Fruit fly (Drosophila melanogaster) whole organism, wandering third instar larva: ENCODE data around the gene CG14357.
A peak's percentile ranks its signal among the peaks of the same experiment; 100 is the strongest.

Source experiments
- CG32264 ChIP-seq: fragments of 200-800 bp; sonication (Bioruptor generic); optimal IDR thresholded peaks from 2 replicates; lab custom pipeline; 2016; ENCODE audit warnings: missing biosample characterization, missing genetic modification characterization
- CG9705 ChIP-seq: fragments of 200-800 bp; sonication (Bioruptor generic); optimal IDR thresholded peaks from 2 replicates; lab custom pipeline; 2018; ENCODE audit warnings: missing biosample characterization, mild to moderate bottlenecking, missing genetic modification characterization
- CrebA ChIP-seq: fragments of 200-800 bp; sonication (Bioruptor generic); optimal IDR thresholded peaks from 2 replicates; lab custom pipeline; 2016; ENCODE audit warnings: missing biosample characterization, mild to moderate bottlenecking, missing genetic modification characterization, borderline replicate concordance
- Dfd ChIP-seq: fragments of >200 bp; optimal IDR thresholded peaks from 2 replicates; lab custom pipeline; 2017; ENCODE audit warnings: missing biosample characterization, missing genetic modification characterization
- GATAd ChIP-seq: sonication (Bioruptor generic); optimal IDR thresholded peaks from 2 replicates; lab custom pipeline; 2016; ENCODE audit warnings: missing biosample characterization, missing genetic modification characterization
- HLH106 ChIP-seq: fragments of 200-800 bp; optimal IDR thresholded peaks from 3 replicates; lab custom pipeline; 2019; ENCODE audit warnings: missing biosample characterization, mild to moderate bottlenecking, missing genetic modification characterization, moderate library complexity
- Hnf4 ChIP-seq: fragments of 200-800 bp; sonication (Bioruptor generic); optimal IDR thresholded peaks from 2 replicates; lab custom pipeline; 2016; ENCODE audit warnings: missing biosample characterization, mild to moderate bottlenecking, missing genetic modification characterization
- Hr78 ChIP-seq: fragments of >200 bp; optimal IDR thresholded peaks from 2 replicates; lab custom pipeline; 2017; ENCODE audit warnings: missing biosample characterization, missing genetic modification characterization
- Hr83 ChIP-seq: fragments of 200-300 bp; sonication (Bioruptor generic); optimal IDR thresholded peaks from 2 replicates; lab custom pipeline; 2016; ENCODE audit warnings: missing biosample characterization, mild to moderate bottlenecking, missing genetic modification characterization, moderate library complexity; ENCODE audit not compliant: poor library complexity, severe bottlenecking
- Jra ChIP-seq: sonication (Bioruptor generic); optimal IDR thresholded peaks from 2 replicates; lab custom pipeline; 2016; ENCODE audit warnings: missing biosample characterization, missing genetic modification characterization
- Mio ChIP-seq: sonication (Bioruptor generic); optimal IDR thresholded peaks from 2 replicates; lab custom pipeline; 2016; ENCODE audit warnings: missing biosample characterization, missing genetic modification characterization
- Myc ChIP-seq: fragments of >200 bp; optimal IDR thresholded peaks from 2 replicates; lab custom pipeline; 2017
- N ChIP-seq: fragments of >200 bp; optimal IDR thresholded peaks from 2 replicates; lab custom pipeline; 2018; ENCODE audit warnings: missing biosample characterization, missing external identifiers, missing genetic modification characterization
- OdsH ChIP-seq: fragments of 200-800 bp; sonication (Bioruptor generic); optimal IDR thresholded peaks from 2 replicates; lab custom pipeline; 2016; ENCODE audit warnings: missing biosample characterization, mild to moderate bottlenecking, missing genetic modification characterization
- Rel ChIP-seq, 2 experiments: fragments of 200-800 bp; sonication (Bioruptor generic) in 1 of 2; optimal IDR thresholded peaks; 2 replicates in 1 of 2; 3 replicates in 1 of 2; lab custom pipeline; 2016 to 2019; ENCODE audit warnings: mild to moderate bottlenecking in 2 of 2, missing biosample characterization in 2 of 2, missing genetic modification characterization in 2 of 2, moderate library complexity in 1 of 2
- Sp1 ChIP-seq: fragments of 200-800 bp; sonication (Bioruptor generic); optimal IDR thresholded peaks from 3 replicates; lab custom pipeline; 2019; ENCODE audit warnings: missing biosample characterization, mild to moderate bottlenecking, missing genetic modification characterization, moderate library complexity
- br ChIP-seq: fragments of 200-800 bp; sonication (Bioruptor generic); optimal IDR thresholded peaks from 2 replicates; lab custom pipeline; 2016; ENCODE audit warnings: missing biosample characterization, missing genetic modification characterization
- brk ChIP-seq: fragments of 200-800 bp; sonication (Bioruptor generic); optimal IDR thresholded peaks from 2 replicates; lab custom pipeline; 2016; ENCODE audit warnings: missing biosample characterization, mild to moderate bottlenecking, missing genetic modification characterization
- dmrt93B ChIP-seq: fragments of 200-800 bp; sonication (Bioruptor generic); optimal IDR thresholded peaks from 2 replicates; lab custom pipeline; 2018; ENCODE audit warnings: missing biosample characterization, mild to moderate bottlenecking, missing genetic modification characterization
- dsf ChIP-seq: sonication (Bioruptor generic); optimal IDR thresholded peaks from 2 replicates; lab custom pipeline; 2016; ENCODE audit warnings: missing biosample characterization, missing genetic modification characterization, borderline replicate concordance
- foxo ChIP-seq, 2 experiments: fragments of 200-800 bp; sonication (Bioruptor generic); optimal IDR thresholded peaks; 2 replicates in 1 of 2; 3 replicates in 1 of 2; lab custom pipeline; 2016 to 2017; ENCODE audit warnings: missing biosample characterization in 2 of 2, missing genetic modification characterization in 2 of 2
- fru ChIP-seq: fragments of 200-800 bp; sonication (Bioruptor generic); optimal IDR thresholded peaks from 3 replicates; lab custom pipeline; 2016; ENCODE audit warnings: missing biosample characterization, mild to moderate bottlenecking, missing genetic modification characterization
- h ChIP-seq: fragments of 200-800 bp; sonication (Bioruptor generic); optimal IDR thresholded peaks from 3 replicates; lab custom pipeline; 2016; ENCODE audit warnings: missing biosample characterization, mild to moderate bottlenecking, missing genetic modification characterization
- jim ChIP-seq: fragments of 175-275, 200-325 bp; sonication (Bioruptor generic); optimal IDR thresholded peaks from 2 replicates; lab custom pipeline; 2016; ENCODE audit warnings: missing biosample characterization, mild to moderate bottlenecking, missing genetic modification characterization
- lola ChIP-seq: fragments of >200 bp; optimal IDR thresholded peaks from 2 replicates; lab custom pipeline; 2017; ENCODE audit warnings: missing biosample characterization, missing genetic modification characterization
- psq ChIP-seq: fragments of 200-800 bp; sonication (Bioruptor generic); optimal IDR thresholded peaks from 3 replicates; lab custom pipeline; 2017; ENCODE audit warnings: missing biosample characterization, mild to moderate bottlenecking, missing genetic modification characterization, moderate library complexity
- rgr ChIP-seq: fragments of 200-800 bp; sonication (Bioruptor generic); optimal IDR thresholded peaks from 3 replicates; lab custom pipeline; 2016; ENCODE audit warnings: missing biosample characterization, mild to moderate bottlenecking, missing genetic modification characterization
- sage ChIP-seq: fragments of 200-800 bp; sonication (Bioruptor generic); optimal IDR thresholded peaks from 2 replicates; lab custom pipeline; 2016; ENCODE audit warnings: missing biosample characterization, mild to moderate bottlenecking, missing genetic modification characterization
- sv ChIP-seq: fragments of 200-800 bp; sonication (Bioruptor generic); optimal IDR thresholded peaks from 3 replicates; lab custom pipeline; 2016; ENCODE audit warnings: missing biosample characterization, missing genetic modification characterization
- tai ChIP-seq: sonication (Bioruptor generic); optimal IDR thresholded peaks from 2 replicates; lab custom pipeline; 2016; ENCODE audit warnings: missing biosample characterization, missing genetic modification characterization
- usp ChIP-seq: fragments of >200 bp; optimal IDR thresholded peaks from 2 replicates; lab custom pipeline; 2017; ENCODE audit warnings: missing biosample characterization, missing genetic modification characterization
- woc ChIP-seq: sonication (Bioruptor generic); optimal IDR thresholded peaks from 2 replicates; lab custom pipeline; 2016; ENCODE audit warnings: missing biosample characterization, mild to moderate bottlenecking, missing genetic modification characterization

CG14357 gene

dm6 chr3R:14088157-14088556, 23.8 kb downstream of the CG14357 start:
- TF ChIP-seq jim (GFP tag; lab: Kevin White, UChicago) (no peak), Rel (GFP tag; optimal IDR thresholded peaks at IDR 0.05; lab: Kevin White, UChicago) (no peak), Rel (tag; optimal IDR thresholded peaks at IDR 0.05; lab: Kevin White, UChicago) (peak; percentile 31), rgr (GFP tag; lab: Kevin White, UChicago) (no peak), Mio (GFP tag; lab: Kevin White, UChicago) (no peak)

dm6 chr3R:14085555-14085954, 26.4 kb downstream of the CG14357 start:
- no peak for TF ChIP-seq Sp1 (GFP tag; lab: Kevin White, UChicago)
- no peak for TF ChIP-seq fru (GFP tag; lab: Kevin White, UChicago)
- TF ChIP-seq dmrt93B (GFP tag; lab: Kevin White, UChicago): no peak
- no peak for TF ChIP-seq brk
- no peak for TF ChIP-seq usp
- no peak for TF ChIP-seq CrebA
- no peak for TF ChIP-seq OdsH (GFP tag; lab: Kevin White, UChicago)
- no peak for TF ChIP-seq jim (GFP tag; lab: Kevin White, UChicago)

- TF ChIP-seq tai: no peak
- TF ChIP-seq Dfd: peak; percentile 78
- no peak for TF ChIP-seq foxo (GFP tag; optimal IDR thresholded peaks at IDR 0.05; lab: Kevin White, UChicago)
- TF ChIP-seq N (GFP tag; lab: Kevin White, UChicago): no peak
- TF ChIP-seq HLH106 (tag; lab: Kevin White, UChicago): no peak
- TF ChIP-seq dmrt93B (GFP tag; lab: Kevin White, UChicago): no peak
- TF ChIP-seq sv: no peak
Observed at dm6 chr3R:14081526-14081925, 30.4 kb downstream of the CG14357 start.

dm6 chr3R:14077026-14077425, 34.9 kb downstream of the CG14357 start:
- TF ChIP-seq HLH106 (tag; lab: Kevin White, UChicago) (peak; percentile 18), dsf (GFP tag; lab: Kevin White, UChicago) (no peak), psq (GFP tag; lab: Kevin White, UChicago) (peak; percentile 1), h (GFP tag; lab: Kevin White, UChicago) (peak; percentile 28), foxo (GFP tag; optimal IDR thresholded peaks at IDR 0.05; lab: Kevin White, UChicago) (peak in 1 of 2 experiments; percentile 21), Rel (GFP tag; optimal IDR thresholded peaks at IDR 0.05; lab: Kevin White, UChicago) (no peak), Rel (tag; optimal IDR thresholded peaks at IDR 0.05; lab: Kevin White, UChicago) (no peak), fru (GFP tag; lab: Kevin White, UChicago) (peak; percentile 39)

- TF ChIP-seq OdsH (GFP tag; lab: Kevin White, UChicago): peak; percentile 21
- TF ChIP-seq rgr (GFP tag; lab: Kevin White, UChicago): peak; percentile 19
- TF ChIP-seq GATAd (GFP tag; lab: Kevin White, UChicago): no peak
- no peak for TF ChIP-seq Hnf4 (GFP tag; lab: Kevin White, UChicago)
- TF ChIP-seq foxo (GFP tag; optimal IDR thresholded peaks at IDR 0.05; lab: Kevin White, UChicago): peak in 1 of 2 experiments; percentile 11
- TF ChIP-seq dmrt93B (GFP tag; lab: Kevin White, UChicago): peak; percentile 1
- TF ChIP-seq lola (GFP tag; lab: Kevin White, UChicago): no peak
Observed at dm6 chr3R:14070664-14071063, 41.3 kb downstream of the CG14357 start.

dm6 chr3R:14070096-14070495, 41.9 kb downstream of the CG14357 start:
- no peak for TF ChIP-seq N (GFP tag; lab: Kevin White, UChicago)
- no peak for TF ChIP-seq Myc (lab: Kevin White, UChicago)
- no peak for TF ChIP-seq Mio (GFP tag; lab: Kevin White, UChicago)
- no peak for TF ChIP-seq psq (GFP tag; lab: Kevin White, UChicago)
- TF ChIP-seq woc (GFP tag; lab: Kevin White, UChicago): no peak
- no peak for TF ChIP-seq Sp1 (GFP tag; lab: Kevin White, UChicago)
- TF ChIP-seq CG9705 (GFP tag; lab: Kevin White, UChicago): no peak
- TF ChIP-seq Jra: no peak
- no peak for TF ChIP-seq CG32264
- TF ChIP-seq Hr78 (GFP tag; lab: Kevin White, UChicago): no peak
- TF ChIP-seq HLH106 (tag; lab: Kevin White, UChicago): no peak
- no peak for TF ChIP-seq CrebA
- TF ChIP-seq Hr83 (GFP tag; lab: Kevin White, UChicago): no peak
- no peak for TF ChIP-seq br (GFP tag; lab: Kevin White, UChicago)
- TF ChIP-seq sage (GFP tag; lab: Kevin White, UChicago): no peak
